Fruit fly (Drosophila melanogaster) whole organism, adult: ENCODE results near the gene Hem.

Experiments used
- CG11617 ChIP-seq: fragments of 200-800 bp; sonication (Bioruptor generic); optimal IDR thresholded peaks from 2 replicates; lab custom pipeline; 2017; ENCODE audit warnings: mild to moderate bottlenecking, missing biosample characterization, missing genetic modification reagents, missing genetic modification characterization
- CG12768 ChIP-seq: fragments of 200-800 bp; sonication (Bioruptor generic); optimal IDR thresholded peaks from 2 replicates; lab custom pipeline; 2017; ENCODE audit warnings: missing biosample characterization, missing genetic modification characterization, mild to moderate bottlenecking, moderate library complexity, missing genetic modification reagents
- CG14711 ChIP-seq: fragments of 200-800 bp; sonication (Bioruptor generic); optimal IDR thresholded peaks from 2 replicates; lab custom pipeline; 2018; ENCODE audit warnings: missing biosample characterization, mild to moderate bottlenecking, missing genetic modification characterization, moderate library complexity
- CG1620 ChIP-seq: fragments of 200-800 bp; sonication (Bioruptor generic); optimal IDR thresholded peaks from 2 replicates; lab custom pipeline; 2016; ENCODE audit warnings: missing biosample characterization, missing genetic modification characterization
- CG33017 ChIP-seq: fragments of 200-800 bp; sonication (Bioruptor generic); optimal IDR thresholded peaks from 2 replicates; lab custom pipeline; 2018; ENCODE audit warnings: missing biosample characterization, mild to moderate bottlenecking, missing genetic modification characterization, moderate library complexity
- CG5204 ChIP-seq: fragments of 200-800 bp; sonication (Bioruptor generic); optimal IDR thresholded peaks from 2 replicates; lab custom pipeline; 2016; ENCODE audit warnings: missing biosample characterization, missing genetic modification characterization
- CG7045 ChIP-seq: fragments of 200-800 bp; sonication (Bioruptor generic); optimal IDR thresholded peaks from 2 replicates; lab custom pipeline; 2017; ENCODE audit warnings: missing biosample characterization, mild to moderate bottlenecking, missing genetic modification characterization
- CG7101 ChIP-seq: fragments of 200-800 bp; sonication (Bioruptor generic); optimal IDR thresholded peaks from 2 replicates; lab custom pipeline; 2018; ENCODE audit warnings: missing biosample characterization, mild to moderate bottlenecking, missing genetic modification characterization, moderate library complexity
- Clk ChIP-seq: fragments of 200-800 bp; sonication (Bioruptor generic); optimal IDR thresholded peaks from 2 replicates; lab custom pipeline; 2017; ENCODE audit warnings: missing biosample characterization, missing genetic modification characterization
- Crg-1 ChIP-seq: fragments of 200-800 bp; sonication (Bioruptor generic); optimal IDR thresholded peaks from 2 replicates; lab custom pipeline; 2016; ENCODE audit warnings: missing biosample characterization, missing genetic modification characterization
- Hr96 ChIP-seq: fragments of 200-800 bp; sonication (Bioruptor generic); optimal IDR thresholded peaks from 2 replicates; lab custom pipeline; 2016; ENCODE audit warnings: missing biosample characterization, missing genetic modification characterization
- Mnt ChIP-seq: fragments of 200-800 bp; sonication (Bioruptor generic); optimal IDR thresholded peaks from 2 replicates; lab custom pipeline; 2016; ENCODE audit warnings: missing biosample characterization, mild to moderate bottlenecking, missing genetic modification characterization
- bab1 ChIP-seq: fragments of 200-800 bp; sonication (Bioruptor generic); optimal IDR thresholded peaks from 3 replicates; lab custom pipeline; 2019; ENCODE audit warnings: missing biosample characterization, mild to moderate bottlenecking, missing genetic modification characterization, moderate library complexity
- cic ChIP-seq: fragments of 200-800 bp; sonication (Bioruptor generic); optimal IDR thresholded peaks from 2 replicates; lab custom pipeline; 2017; ENCODE audit warnings: missing biosample characterization, mild to moderate bottlenecking, missing genetic modification characterization, moderate library complexity
- cnc ChIP-seq, 2 experiments: fragments of >200 bp; optimal IDR thresholded peaks; 2 replicates each; lab custom pipeline; 2017
- kay ChIP-seq: fragments of 200-800 bp; sonication (Bioruptor generic); peaks from one replicate; lab custom pipeline; 2016; ENCODE audit warnings: missing biosample characterization, missing genetic modification characterization, borderline replicate concordance
- ovo ChIP-seq: fragments of 200-800 bp; sonication (Bioruptor generic); optimal IDR thresholded peaks from 2 replicates; lab custom pipeline; 2016; ENCODE audit warnings: missing biosample characterization, missing genetic modification characterization
- pad ChIP-seq: fragments of 200-800 bp; sonication (Bioruptor generic); optimal IDR thresholded peaks from 3 replicates; lab custom pipeline; 2017; ENCODE audit warnings: missing biosample characterization, missing genetic modification characterization, mild to moderate bottlenecking, moderate library complexity, missing genetic modification reagents
- tj ChIP-seq: fragments of 200-800 bp; sonication (Bioruptor generic); optimal IDR thresholded peaks from 3 replicates; lab custom pipeline; 2017; ENCODE audit warnings: missing biosample characterization, mild to moderate bottlenecking, missing genetic modification characterization, moderate library complexity
- toe ChIP-seq: fragments of 200-800 bp; sonication (Bioruptor generic); optimal IDR thresholded peaks from 2 replicates; lab custom pipeline; 2016; ENCODE audit warnings: missing biosample characterization, missing genetic modification characterization

Hem gene

dm6 chr3L:22262797-22263423, 25.1 kb downstream of the Hem start, which contains the start of the genes Rich and Ddx1:
TSS of gene Rich (minus strand) at chr3L:22262921.
TSS of gene Ddx1 (plus strand) at chr3L:22263369.
- TF ChIP-seq CG14711 (peak; percentile 29), kay (GFP tag; lab: Kevin White, UChicago) (no peak), CG12768 (GFP tag; lab: Kevin White, UChicago) (peak; percentile 35), cnc (optimal IDR thresholded peaks at IDR 0.05; lab: Kevin White, UChicago) (no peak), CG5204 (GFP tag; lab: Kevin White, UChicago) (peak; percentile 64), CG33017 (no peak), Hr96 (GFP tag; lab: Kevin White, UChicago) (peak; percentile 52), pad (GFP tag; lab: Kevin White, UChicago) (peak; percentile 72), CG11617 (GFP tag; lab: Kevin White, UChicago) (peak; percentile 16), CG1620 (GFP tag; lab: Kevin White, UChicago) (peak; percentile 68), tj (GFP tag; lab: Kevin White, UChicago) (peak; percentile 70), CG7045 (GFP tag; lab: Kevin White, UChicago) (peak; percentile 57), CG7101 (tag; lab: Kevin White, UChicago) (peak; percentile 62), Mnt (GFP tag; lab: Kevin White, UChicago) (peak; percentile 34), Crg-1 (GFP tag; lab: Kevin White, UChicago) (peak; percentile 76), bab1 (GFP tag; lab: Kevin White, UChicago) (peak; percentile 35), ovo (GFP tag; lab: Kevin White, UChicago) (peak; percentile 60), Clk (GFP tag; lab: Kevin White, UChicago) (no peak), cic (GFP tag; lab: Kevin White, UChicago) (no peak), toe (GFP tag; lab: Kevin White, UChicago) (peak; percentile 66)

- TF ChIP-seq Clk (GFP tag; lab: Kevin White, UChicago) (no peak), CG1620 (GFP tag; lab: Kevin White, UChicago) (no peak), CG5204 (GFP tag; lab: Kevin White, UChicago) (no peak), CG14711 (no peak), CG33017 (no peak), pad (GFP tag; lab: Kevin White, UChicago) (no peak), CG7101 (tag; lab: Kevin White, UChicago) (no peak), ovo (GFP tag; lab: Kevin White, UChicago) (no peak), toe (GFP tag; lab: Kevin White, UChicago) (no peak), CG7045 (GFP tag; lab: Kevin White, UChicago) (no peak), kay (GFP tag; lab: Kevin White, UChicago) (no peak), tj (GFP tag; lab: Kevin White, UChicago) (no peak), Mnt (GFP tag; lab: Kevin White, UChicago) (no peak), cic (GFP tag; lab: Kevin White, UChicago) (no peak), CG12768 (GFP tag; lab: Kevin White, UChicago) (no peak), cnc (optimal IDR thresholded peaks at IDR 0.05; lab: Kevin White, UChicago) (no peak), Hr96 (GFP tag; lab: Kevin White, UChicago) (no peak), bab1 (GFP tag; lab: Kevin White, UChicago) (no peak), Crg-1 (GFP tag; lab: Kevin White, UChicago) (no peak)
These were observed 45.8 kb downstream of the Hem start for dm6 chr3L:22242241-22242640.

dm6 chr3L:22237658-22238057, 50.3 kb downstream of the Hem start:
- TF ChIP-seq CG7045 (GFP tag; lab: Kevin White, UChicago) (no peak), pad (GFP tag; lab: Kevin White, UChicago) (no peak), kay (GFP tag; lab: Kevin White, UChicago) (no peak), CG12768 (GFP tag; lab: Kevin White, UChicago) (no peak), Mnt (GFP tag; lab: Kevin White, UChicago) (no peak), CG14711 (no peak), tj (GFP tag; lab: Kevin White, UChicago) (no peak), cic (GFP tag; lab: Kevin White, UChicago) (no peak)
